Fruit fly (Drosophila melanogaster) whole organism, larva: ENCODE data around the gene GstD2.

Experiments
- noc ChIP-seq: fragments of 200-800 bp; sonication (Bioruptor generic); optimal IDR thresholded peaks from 3 replicates; lab custom pipeline; 2019; ENCODE audit warnings: missing biosample characterization, mild to moderate bottlenecking, missing genetic modification characterization, moderate library complexity

Gene GstD2

DNA sequence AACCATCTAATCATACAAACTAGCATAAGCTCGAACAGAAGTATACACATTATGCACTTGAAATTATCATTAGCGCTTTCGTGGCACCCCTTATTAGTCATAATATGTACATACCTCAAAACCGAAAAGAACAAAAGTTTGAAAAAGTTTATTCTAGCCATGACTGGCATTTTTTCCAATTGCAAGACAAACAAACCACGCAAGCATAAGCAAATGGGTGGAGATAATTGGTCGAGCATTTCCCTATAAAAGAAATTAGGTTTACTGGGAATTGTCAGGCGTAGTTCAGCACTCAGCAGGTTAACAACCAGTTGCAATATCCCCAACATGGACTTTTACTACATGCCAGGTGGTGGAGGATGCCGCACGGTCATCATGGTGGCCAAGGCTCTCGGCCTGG is at the start of gene GstD2:
TSS of gene GstD2 (plus strand) at position 301 of the 400 bp plus-strand sequence.
- TF ChIP-seq noc (tag; lab: Kevin White, UChicago), result no peak

DNA sequence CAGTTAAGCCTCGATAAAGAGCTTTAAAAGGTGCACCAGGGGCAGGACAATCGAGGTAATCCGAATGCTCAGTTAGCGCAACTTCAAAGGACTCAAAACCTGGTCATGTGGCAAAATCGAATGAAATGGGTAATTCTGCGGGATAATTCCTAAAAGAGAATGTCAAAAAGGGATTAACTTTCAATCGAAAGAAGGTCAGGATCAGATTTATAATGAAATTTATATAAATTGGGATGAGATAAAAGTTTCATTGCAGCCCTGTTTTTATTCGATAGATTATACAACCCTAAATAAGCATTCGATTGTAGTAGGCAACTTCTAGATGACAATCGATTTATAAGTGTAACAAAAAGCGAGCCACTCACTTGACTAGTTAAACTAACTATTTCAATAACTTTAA is 48.5 kb upstream of the GstD2 start, which contains the start of gene CG10013:
TSS of gene CG10013 (plus strand) at position 301 of the 400 bp plus-strand sequence.
- no peak for TF ChIP-seq noc (tag; lab: Kevin White, UChicago)

DNA sequence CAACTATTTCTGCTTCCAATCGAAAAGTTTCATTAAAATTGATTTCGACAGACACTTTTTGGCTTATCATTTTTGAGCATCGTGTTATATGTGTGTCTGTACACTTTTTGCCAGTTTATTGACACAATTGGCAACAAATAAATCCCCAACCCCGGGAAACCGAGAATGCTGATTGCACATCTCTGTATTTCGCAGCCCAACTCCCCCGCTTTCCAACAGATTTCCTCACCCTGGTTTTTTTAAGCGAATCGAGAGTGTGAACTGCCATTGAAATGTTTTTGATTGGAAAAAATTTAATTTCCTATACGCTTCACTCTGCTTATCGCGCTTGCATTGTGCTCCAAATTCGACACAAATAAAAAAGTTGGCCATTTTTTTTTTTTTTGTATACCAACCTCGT is 44.9 kb upstream of the GstD2 start:
- TF ChIP-seq noc (tag; lab: Kevin White, UChicago), result no peak

DNA sequence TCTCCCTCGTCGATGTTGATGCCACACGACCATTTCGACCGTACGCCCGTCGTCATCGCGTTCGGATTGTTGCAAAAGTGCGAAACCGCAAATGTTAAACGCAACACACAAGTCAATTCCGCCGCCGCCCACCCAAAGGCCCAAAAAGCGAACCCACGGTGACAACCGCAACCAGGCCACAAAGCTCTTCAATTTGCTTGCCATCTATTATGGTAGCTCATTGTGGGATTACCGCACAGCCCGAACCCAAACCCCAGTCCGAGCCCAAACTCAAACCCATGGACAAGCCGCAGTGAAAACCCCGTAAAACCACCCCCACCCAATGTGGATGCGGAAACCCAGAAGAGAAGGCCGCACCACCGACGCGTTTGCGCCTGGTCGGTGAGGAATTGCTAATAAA is 41.9 kb upstream of the GstD2 start:
- no peak for TF ChIP-seq noc (tag; lab: Kevin White, UChicago)

DNA sequence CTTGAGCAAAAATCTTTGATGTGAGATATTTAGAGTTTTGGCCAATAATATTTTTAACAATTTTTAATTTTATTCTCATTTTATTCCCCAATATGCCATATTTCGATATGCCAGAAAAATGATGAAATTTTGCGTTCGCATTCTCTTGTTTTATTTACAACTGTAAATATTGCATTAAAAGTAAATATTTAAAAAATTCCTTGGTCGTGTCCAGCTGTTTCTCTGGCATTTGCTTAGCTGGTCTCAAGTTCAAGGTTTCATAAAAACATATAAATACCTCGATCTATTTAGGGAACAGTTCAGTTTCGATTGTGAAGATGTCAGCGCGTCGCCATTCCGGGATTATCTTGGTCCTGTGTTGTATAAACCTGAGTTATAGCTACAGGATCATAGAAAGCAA is 30.4 kb upstream of the GstD2 start, which contains the start of gene Sgsf:
TSS of gene Sgsf (plus strand) at position 301 of the 400 bp plus-strand sequence.
- TF ChIP-seq noc (tag; lab: Kevin White, UChicago), result no peak

DNA sequence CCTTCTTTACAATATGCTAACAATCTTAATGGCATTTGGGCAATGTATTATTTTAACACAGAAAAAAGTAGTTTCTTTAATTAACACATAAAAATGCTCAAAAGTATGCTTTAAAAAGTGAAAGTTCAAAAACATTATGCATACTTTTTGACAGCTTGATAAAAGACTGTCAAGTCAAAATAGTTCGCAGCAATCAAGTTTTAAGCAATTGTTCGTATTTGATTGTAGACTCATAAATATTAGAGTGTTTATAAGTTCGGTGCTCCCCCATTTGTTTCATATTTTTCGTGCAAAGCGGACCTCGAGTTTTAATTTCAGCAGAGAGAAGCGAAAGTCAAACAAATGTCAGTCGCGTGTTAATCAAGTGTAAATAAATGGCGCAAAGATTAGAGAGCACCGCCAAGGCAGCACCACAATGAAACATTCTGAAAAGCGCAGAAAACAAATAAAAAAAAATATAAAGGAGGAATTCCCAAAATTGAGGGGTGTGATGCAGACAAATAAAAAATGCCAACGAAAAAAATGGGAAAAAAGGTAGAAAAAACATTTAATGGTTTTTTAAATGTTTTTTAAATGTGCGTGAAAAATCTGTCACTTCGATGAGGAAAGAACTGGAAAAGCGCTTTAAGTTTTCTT is 26.7 kb upstream of the GstD2 start:
- TF ChIP-seq noc (tag; lab: Kevin White, UChicago), result no peak

DNA sequence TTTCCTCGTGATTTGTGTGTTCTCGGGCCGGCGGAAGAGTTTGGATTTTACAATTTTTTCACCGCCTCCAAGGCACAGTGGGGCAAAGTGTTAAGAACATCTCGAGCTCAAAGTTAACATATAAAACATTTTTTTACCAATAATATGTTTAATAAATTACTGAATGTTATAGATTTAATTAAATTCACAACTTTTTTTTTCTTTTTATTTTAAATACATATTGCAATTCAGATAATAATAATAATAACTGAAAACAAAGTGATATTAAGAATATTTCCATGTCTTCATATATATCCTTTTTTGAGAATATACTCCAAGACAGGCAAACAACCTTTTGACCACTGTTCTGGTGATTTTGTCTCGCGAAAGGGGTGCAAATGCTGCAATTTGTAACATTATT is 25.8 kb upstream of the GstD2 start:
- TF ChIP-seq noc (tag; lab: Kevin White, UChicago), result no peak

DNA sequence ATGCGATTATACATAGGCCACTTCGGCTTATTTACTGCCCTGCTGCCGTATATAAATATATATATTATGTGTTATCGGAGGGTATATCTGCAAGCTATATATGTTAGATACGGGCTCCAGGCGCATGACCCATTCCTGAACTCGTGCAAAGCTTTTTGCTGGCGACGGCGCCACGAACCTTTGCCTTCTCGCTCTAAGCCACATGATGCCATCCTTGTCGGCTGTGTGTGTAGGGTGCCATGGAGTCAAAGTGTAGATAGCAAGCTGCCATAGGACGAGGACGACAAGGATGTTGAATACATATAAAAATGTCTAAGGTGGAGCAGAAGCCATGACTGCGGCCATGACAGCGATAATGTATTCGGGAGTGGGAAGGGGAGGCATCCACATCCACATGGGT is 24.1 kb upstream of the GstD2 start:
- TF ChIP-seq noc (tag; lab: Kevin White, UChicago), result no peak

DNA sequence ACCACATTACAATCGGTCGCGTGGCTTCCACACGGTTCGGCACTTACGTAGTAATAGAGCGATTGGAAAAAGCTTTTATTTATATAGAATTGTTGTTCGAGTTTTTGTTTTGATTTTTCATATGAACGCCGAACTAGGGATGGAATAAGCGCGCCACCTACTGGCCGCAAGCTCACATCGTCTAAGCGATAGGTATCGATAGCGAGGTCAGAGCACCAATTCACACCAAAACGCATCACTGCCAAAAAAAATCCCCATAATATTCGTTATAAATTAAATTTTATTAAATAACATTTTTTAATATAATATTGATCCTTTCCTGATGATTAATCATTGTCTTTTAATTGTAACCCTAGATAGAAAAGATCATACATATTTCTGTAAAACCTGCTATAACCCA is 21.3 kb upstream of the GstD2 start, which contains the start of gene CG10038:
TSS of gene CG10038 (minus strand) at position 148 of the 400 bp plus-strand sequence.
- no peak for TF ChIP-seq noc (tag; lab: Kevin White, UChicago)

DNA sequence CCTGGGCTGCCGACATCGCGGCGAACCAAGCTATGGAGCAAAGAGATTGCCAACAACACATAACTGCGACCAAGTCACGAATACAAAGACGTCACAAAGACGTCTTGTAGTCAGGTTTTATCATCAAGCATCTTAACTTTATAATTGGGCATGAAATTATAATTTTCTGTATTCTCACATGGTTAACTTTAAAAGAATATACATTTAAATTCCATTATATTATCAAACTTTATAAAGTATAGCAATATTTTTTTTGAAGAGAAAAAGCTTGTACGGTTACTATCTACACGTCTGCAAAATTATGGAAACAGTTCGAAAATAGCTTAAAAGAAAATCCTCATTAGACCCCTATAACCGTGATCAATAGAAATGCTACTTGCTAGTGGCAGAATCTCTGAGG is 19.8 kb upstream of the GstD2 start, which contains the start of gene CG10041:
TSS of gene CG10041 (minus strand) at position 101 of the 400 bp plus-strand sequence.
- TF ChIP-seq noc (tag; lab: Kevin White, UChicago), result no peak

DNA sequence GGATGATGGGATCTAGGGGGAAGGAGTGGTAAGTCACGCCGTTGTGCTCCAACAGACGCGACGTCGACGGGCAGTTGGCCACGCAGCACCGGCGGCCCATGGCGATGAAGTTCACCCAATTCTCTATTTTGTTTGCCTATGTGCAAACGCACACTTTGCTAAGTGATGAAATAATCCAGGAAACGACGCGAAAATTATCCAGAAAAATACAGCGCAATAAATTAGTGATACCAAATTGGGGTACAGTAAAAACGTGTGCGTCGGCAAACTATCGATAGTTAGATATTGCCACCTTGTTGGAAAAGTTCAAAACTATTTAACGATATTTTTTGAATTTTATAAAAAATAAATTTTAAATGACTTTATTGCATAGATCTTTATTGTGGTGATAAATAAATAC is 15.7 kb upstream of the GstD2 start, which contains the start of gene MBD-R2:
TSS of gene MBD-R2 (minus strand) at position 222 of the 400 bp plus-strand sequence.
- TF ChIP-seq noc (tag; lab: Kevin White, UChicago), result no peak

DNA sequence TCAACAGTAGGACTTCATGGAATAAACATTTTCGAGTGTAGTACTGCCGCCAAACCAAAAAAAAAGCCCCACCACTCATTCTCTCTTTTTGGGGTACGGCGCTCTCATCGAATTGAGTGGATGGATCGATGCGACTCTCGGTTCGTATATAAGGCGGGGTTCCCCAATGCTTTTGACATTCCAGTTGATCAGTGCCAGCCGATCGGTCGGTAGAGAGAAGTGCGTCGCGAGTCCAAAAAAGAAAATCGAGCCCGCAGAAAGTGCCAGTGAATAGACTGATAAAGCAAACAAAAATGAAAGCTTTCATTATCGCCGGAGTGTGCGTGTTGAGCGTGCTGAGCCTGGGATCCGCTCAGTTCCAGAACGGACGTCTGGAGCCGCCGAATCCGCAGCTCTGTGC is 11.9 kb upstream of the GstD2 start, which contains the start of gene CG4115:
TSS of gene CG4115 (plus strand) at position 172 of the 400 bp plus-strand sequence.
- TF ChIP-seq noc (tag; lab: Kevin White, UChicago), result no peak

DNA sequence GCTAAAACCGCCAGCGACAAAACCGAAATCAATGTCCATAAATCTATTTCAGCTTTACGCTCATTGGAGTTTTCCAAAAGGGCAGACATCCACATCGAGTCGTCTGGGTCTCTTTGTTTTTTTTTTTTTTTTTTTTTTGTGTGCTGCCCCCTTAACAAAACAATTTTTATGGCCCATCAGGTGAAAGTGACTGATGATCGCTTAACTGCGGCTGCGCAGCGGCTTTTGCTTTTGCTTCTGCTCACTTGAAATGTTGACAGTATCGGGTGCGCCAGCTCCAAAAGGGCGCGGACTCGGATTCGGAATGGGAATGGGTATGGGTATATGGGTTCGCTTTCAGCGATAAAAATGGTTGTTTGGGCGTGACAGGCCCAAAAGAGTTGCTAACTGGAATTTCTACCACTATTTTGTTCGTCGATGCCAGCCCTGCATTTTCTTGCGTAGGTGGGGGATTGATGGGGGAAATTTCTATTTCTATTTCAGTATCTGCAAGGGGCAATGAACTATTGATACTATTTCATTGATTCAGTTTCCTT is 9.7 kb upstream of the GstD2 start:
- TF ChIP-seq noc (tag; lab: Kevin White, UChicago), result no peak

DNA sequence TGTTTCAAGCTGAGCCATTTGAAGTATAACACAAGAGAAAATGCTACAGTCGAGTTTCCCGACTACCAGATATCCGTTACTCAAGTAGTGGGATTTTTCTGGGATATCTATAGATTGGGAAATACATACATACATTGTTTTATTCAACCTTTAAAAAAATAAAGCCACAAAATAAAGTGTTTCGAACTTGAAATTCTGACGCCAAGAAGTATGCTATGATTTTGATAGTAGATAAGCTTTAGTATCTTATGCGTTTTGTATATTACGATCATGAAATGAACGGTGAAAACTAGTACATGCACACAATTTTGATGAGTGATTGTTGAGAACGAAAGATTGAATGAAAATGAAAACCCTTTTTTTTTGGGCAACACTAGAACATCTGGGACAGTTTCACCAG is 8.2 kb upstream of the GstD2 start:
- TF ChIP-seq noc (tag; lab: Kevin White, UChicago), result no peak

DNA sequence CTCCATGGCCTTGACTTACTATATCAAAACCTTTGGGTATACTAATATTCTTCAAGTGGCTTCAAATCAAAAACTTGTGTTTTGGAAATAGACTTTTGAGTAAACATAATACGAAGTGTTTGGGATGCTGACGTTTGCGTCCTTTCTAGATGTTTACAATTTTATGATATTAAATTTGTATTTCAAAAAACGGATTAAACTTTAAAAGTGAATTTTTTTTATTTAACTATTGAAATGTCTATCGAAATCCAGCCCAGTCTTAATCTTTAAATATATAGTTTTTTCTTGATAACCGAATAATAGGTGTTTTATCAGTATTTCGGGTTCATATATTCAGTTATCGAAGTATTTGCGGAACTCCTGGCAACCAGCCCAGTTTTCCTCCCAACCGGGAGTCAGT is 7.2 kb upstream of the GstD2 start, which contains the start of gene Tim17a1:
TSS of gene Tim17a1 (minus strand) at position 101 of the 400 bp plus-strand sequence.
- no peak for TF ChIP-seq noc (tag; lab: Kevin White, UChicago)

DNA sequence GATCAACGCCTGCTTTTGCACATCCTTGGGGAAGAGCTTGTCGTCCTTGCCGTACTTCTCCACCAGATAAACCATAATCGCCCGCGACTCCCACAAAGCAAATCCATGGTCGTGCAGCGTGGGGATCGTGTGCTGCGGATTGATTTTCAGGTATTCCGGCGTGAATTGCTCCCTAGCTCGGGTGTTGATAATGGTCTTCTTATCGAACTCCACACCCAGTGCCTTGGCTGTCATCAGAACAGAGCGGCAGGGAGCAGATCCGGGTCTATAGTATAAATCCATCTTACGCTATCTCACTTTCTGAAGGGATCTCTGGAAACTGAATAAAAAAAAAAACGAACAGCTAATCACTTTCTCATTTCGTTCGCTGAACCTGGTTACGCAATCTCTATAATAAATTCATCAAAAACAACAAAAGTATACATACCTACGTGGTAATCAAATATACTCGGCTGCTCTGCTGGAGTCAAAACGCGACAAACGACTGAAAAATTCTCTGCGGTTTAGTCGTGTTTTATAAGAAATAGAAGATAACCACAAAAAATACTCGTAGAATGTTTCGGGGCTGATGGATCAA is 6.4 kb upstream of the GstD2 start, which contains the start of gene GstD10:
TSS of gene GstD10 (minus strand) at position 472 of the 577 bp plus-strand sequence.
- peak; percentile 46 for TF ChIP-seq noc (tag; lab: Kevin White, UChicago)
